Worm (Caenorhabditis elegans) whole organism, L1 larva: ENCODE data around the gene col-107.
A peak's percentile ranks its signal among the peaks of the same experiment; 100 is the strongest.

Source experiments
- aha-1 ChIP-seq: fragments of 150-350 bp; optimal IDR thresholded peaks from 2 replicates; lab custom pipeline; 2014; ENCODE audit warnings: missing biosample characterization, missing genetic modification characterization
- ama-1 ChIP-seq: fragments of 150-350 bp; optimal IDR thresholded peaks from 2 replicates; lab custom pipeline; 2014
- ceh-63 ChIP-seq: fragments of 200-800 bp; sonication (Bioruptor generic); optimal IDR thresholded peaks from 2 replicates; lab custom pipeline; 2018; ENCODE audit warnings: mild to moderate bottlenecking, missing genetic modification characterization, missing compliant biosample characterization
- ceh-8 ChIP-seq: fragments of 200-800 bp; sonication (Bioruptor generic); optimal IDR thresholded peaks from 2 replicates; lab custom pipeline; 2018; ENCODE audit warnings: mild to moderate bottlenecking, missing genetic modification characterization, moderate library complexity, missing compliant biosample characterization
- ceh-82 ChIP-seq, 3 experiments: fragments of 150-350 bp in 1 of 3; sonication (generic microtip) in 2 of 3; optimal IDR thresholded peaks; 2 replicates each; lab custom pipeline; 2014 to 2017; ENCODE audit warnings: missing biosample characterization in 3 of 3, missing genetic modification characterization in 3 of 3
- dpl-1 ChIP-seq, 3 experiments: fragments of 150-350 bp in 2 of 3; sonication (generic microtip) in 1 of 3; optimal IDR thresholded peaks; 2 replicates each; lab custom pipeline; 2014 to 2017; ENCODE audit warnings: missing biosample characterization in 3 of 3, missing genetic modification characterization in 3 of 3, missing genetic modification reagents in 3 of 3
- dsc-1 ChIP-seq: sonication (generic microtip); optimal IDR thresholded peaks from 2 replicates; lab custom pipeline; 2016; ENCODE audit warnings: mild to moderate bottlenecking, missing genetic modification characterization, missing compliant biosample characterization
- efl-1 ChIP-seq, 4 experiments: fragments of 150-350 bp; optimal IDR thresholded peaks in 3 of 4; peaks in 1 of 4; 1 replicate in 1 of 4; 2 replicates in 3 of 4; lab custom pipeline; 2014; ENCODE audit warnings: missing biosample characterization in 2 of 4, missing genetic modification characterization in 2 of 4, missing genetic modification reagents in 2 of 4
- egl-13 ChIP-seq: sonication (generic microtip); optimal IDR thresholded peaks from 2 replicates; lab custom pipeline; 2016; ENCODE audit warnings: missing genotype, missing genetic modification reagents, missing genetic modification characterization, missing compliant biosample characterization
- elt-2 ChIP-seq: sonication (generic microtip); optimal IDR thresholded peaks from 2 replicates; lab custom pipeline; 2016; ENCODE audit warnings: missing genetic modification characterization, mild to moderate bottlenecking, inconsistent platforms, missing compliant biosample characterization, missing genetic modification reagents
- elt-3 ChIP-seq, 6 experiments: fragments of 150-350 bp in 1 of 6; sonication (generic microtip); optimal IDR thresholded peaks; 2 replicates each; lab custom pipeline; 2017 to 2018; ENCODE audit warnings: missing biosample characterization in 6 of 6, missing genetic modification characterization in 6 of 6, inconsistent platforms in 1 of 6
- fkh-10 ChIP-seq: sonication (generic microtip); optimal IDR thresholded peaks from 2 replicates; lab custom pipeline; 2017; ENCODE audit warnings: missing biosample characterization, missing genetic modification reagents, missing genetic modification characterization
- fkh-8 ChIP-seq: sonication (generic microtip); optimal IDR thresholded peaks from 2 replicates; lab custom pipeline; 2016; ENCODE audit warnings: mild to moderate bottlenecking, missing genetic modification characterization, missing compliant biosample characterization
- fos-1 ChIP-seq: fragments of 150-350 bp; optimal IDR thresholded peaks from 2 replicates; lab custom pipeline; 2014; ENCODE audit warnings: missing biosample characterization, missing genetic modification characterization
- hlh-17 ChIP-seq: fragments of 200-800 bp; sonication (Bioruptor generic); optimal IDR thresholded peaks from 2 replicates; lab custom pipeline; 2018; ENCODE audit warnings: missing genetic modification characterization, mild to moderate bottlenecking, missing compliant biosample characterization, moderate library complexity, borderline replicate concordance
- hpl-2 ChIP-seq: fragments of 150-350 bp; optimal IDR thresholded peaks from 2 replicates; lab custom pipeline; 2014; ENCODE audit warnings: missing biosample characterization, missing genetic modification reagents, missing genetic modification characterization
- jun-1 ChIP-seq: fragments of 150-350 bp; optimal IDR thresholded peaks from 2 replicates; lab custom pipeline; 2014; ENCODE audit warnings: missing biosample characterization, missing genetic modification reagents, missing genetic modification characterization
- lin-14 ChIP-seq: fragments of 200-800 bp; sonication (Bioruptor generic); optimal IDR thresholded peaks from 2 replicates; lab custom pipeline; 2018; ENCODE audit warnings: mild to moderate bottlenecking, missing genetic modification characterization, moderate library complexity, missing compliant biosample characterization
- lin-15B ChIP-seq: fragments of 150-350 bp; sonication (generic microtip); optimal IDR thresholded peaks from 3 replicates; lab custom pipeline; 2014; ENCODE audit warnings: missing biosample characterization, missing genetic modification characterization
- lsy-2 ChIP-seq, 2 experiments: fragments of 150-350 bp; optimal IDR thresholded peaks; 2 replicates each; lab custom pipeline; 2014; ENCODE audit warnings: missing biosample characterization in 2 of 2, missing genetic modification characterization in 2 of 2
- mab-9 ChIP-seq: fragments of 200-800 bp; sonication (Bioruptor generic); IDR thresholded peaks from 2 replicates; pipeline ENCODE4 v1.3.6; 2022; ENCODE audit warnings: missing genetic modification reagents, missing genetic modification characterization, missing compliant biosample characterization
- mep-1 ChIP-seq: fragments of 150-350 bp; optimal IDR thresholded peaks from 2 replicates; lab custom pipeline; 2014; ENCODE audit warnings: missing biosample characterization, missing genetic modification characterization
- nhr-12 ChIP-seq: sonication (generic microtip); optimal IDR thresholded peaks from 2 replicates; lab custom pipeline; 2017; ENCODE audit warnings: missing biosample characterization, missing genetic modification characterization
- nhr-47 ChIP-seq: sonication (generic microtip); optimal IDR thresholded peaks from 2 replicates; lab custom pipeline; 2016; ENCODE audit warnings: mild to moderate bottlenecking, missing genetic modification characterization, moderate library complexity, missing compliant biosample characterization
- nhr-85 ChIP-seq: sonication (generic microtip); peaks from one replicate; lab custom pipeline; 2016; ENCODE audit warnings: missing genetic modification characterization, inconsistent platforms, missing compliant biosample characterization
- pqm-1 ChIP-seq: sonication (generic microtip); optimal IDR thresholded peaks from 3 replicates; lab custom pipeline; 2017; ENCODE audit warnings: missing biosample characterization, missing genetic modification characterization
- rnt-1 ChIP-seq: sonication (generic microtip); optimal IDR thresholded peaks from 2 replicates; lab custom pipeline; 2016; ENCODE audit warnings: mild to moderate bottlenecking, missing genetic modification characterization, moderate library complexity, missing compliant biosample characterization
- sptf-1 ChIP-seq: fragments of 150-350 bp; optimal IDR thresholded peaks from 2 replicates; lab custom pipeline; 2014; ENCODE audit warnings: missing biosample characterization, missing genetic modification characterization
- unc-130 ChIP-seq: fragments of 150-350 bp; optimal IDR thresholded peaks from 2 replicates; lab custom pipeline; 2017; ENCODE audit warnings: missing biosample characterization, missing genetic modification characterization, inconsistent platforms
- unc-30 ChIP-seq: sonication (generic microtip); optimal IDR thresholded peaks from 2 replicates; lab custom pipeline; 2017; ENCODE audit warnings: missing biosample characterization, missing genetic modification characterization
- vab-15 ChIP-seq: sonication (generic microtip); optimal IDR thresholded peaks from 2 replicates; lab custom pipeline; 2017; ENCODE audit warnings: missing genotype, mild to moderate bottlenecking, missing genetic modification characterization, missing compliant biosample characterization
- xbp-1 ChIP-seq: sonication (generic microtip); optimal IDR thresholded peaks from 2 replicates; lab custom pipeline; 2016; ENCODE audit warnings: missing genetic modification characterization, missing compliant biosample characterization
- ztf-4 ChIP-seq: fragments of 150-350 bp; optimal IDR thresholded peaks from 2 replicates; lab custom pipeline; 2014; ENCODE audit warnings: missing biosample characterization, missing genetic modification characterization

col-107 gene

ce11 chrIV:1547129-1547528, 1.4 kb upstream of the col-107 start (continued):
- TF ChIP-seq hlh-17, result no peak
- TF ChIP-seq lsy-2 (tag; optimal IDR thresholded peaks at IDR 0.05; lab: Kevin White, UChicago), result peak in 1 of 2 experiments; percentile 6
- no peak for TF ChIP-seq nhr-47 (tag; lab: Kevin White, UChicago)
- TF ChIP-seq lin-14 (GFP tag; lab: Kevin White, UChicago), result peak; percentile 66

DNA sequence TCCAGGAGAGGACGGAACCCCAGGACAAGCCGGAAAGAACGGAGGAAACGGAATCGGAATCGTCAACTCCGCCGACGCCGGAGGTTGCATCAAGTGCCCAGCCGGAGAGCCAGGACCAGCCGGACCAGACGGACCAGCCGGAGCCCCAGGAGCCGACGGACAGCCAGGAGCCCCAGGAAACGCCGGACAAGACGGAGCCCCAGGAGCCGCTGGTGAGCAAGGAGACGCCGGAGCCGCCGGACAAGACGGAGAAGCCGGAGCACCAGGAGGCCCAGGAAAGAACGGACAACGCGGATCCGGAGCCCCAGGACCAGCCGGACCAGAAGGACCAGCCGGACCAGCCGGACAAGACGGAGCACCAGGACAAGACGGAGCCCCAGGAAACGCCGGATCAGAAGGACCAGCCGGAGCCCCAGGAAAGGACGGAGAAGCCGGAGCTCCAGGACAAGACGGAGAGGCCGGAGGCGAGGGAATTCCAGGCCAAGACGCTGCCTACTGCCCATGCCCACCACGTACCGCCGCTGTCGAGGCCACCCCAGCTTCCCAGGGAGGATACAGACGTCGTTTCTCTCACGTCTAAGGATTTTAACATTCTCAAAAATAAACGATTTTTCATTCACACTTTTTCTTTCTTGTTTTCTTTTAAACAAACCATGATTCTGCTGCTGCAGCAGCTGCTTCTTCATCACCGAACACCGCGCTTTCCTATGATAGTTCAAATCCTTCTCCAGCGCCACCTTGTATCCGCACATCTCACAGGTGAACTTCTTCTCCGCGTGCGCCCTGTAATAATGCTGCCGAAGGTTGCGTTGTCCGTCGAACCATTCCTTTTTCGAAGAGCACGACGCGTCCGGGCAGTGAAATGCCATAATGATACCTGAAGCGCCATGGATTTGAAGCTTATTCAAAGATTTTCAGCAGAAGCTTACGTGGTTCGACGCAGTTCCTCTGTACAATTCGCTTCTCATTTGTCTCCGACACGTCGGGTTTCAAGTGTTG, 873 bp downstream of the col-107 start:
- no peak for TF ChIP-seq egl-13 (tag; lab: Kevin White, UChicago)
- no peak for TF ChIP-seq hpl-2 (GFP tag; lab: Kevin White, UChicago)
- TF ChIP-seq hlh-17, result no peak
- TF ChIP-seq ceh-82 (tag; optimal IDR thresholded peaks at IDR 0.05; lab: Kevin White, UChicago), result no peak
- no peak for TF ChIP-seq dpl-1 (GFP tag; optimal IDR thresholded peaks at IDR 0.05; lab: Kevin White, UChicago)
- no peak for TF ChIP-seq elt-3 (tag; optimal IDR thresholded peaks at IDR 0.05; lab: Kevin White, UChicago)
- TF ChIP-seq fos-1 (tag; lab: Kevin White, UChicago), result no peak
- peak; percentile 82 for TF ChIP-seq ama-1
- TF ChIP-seq ceh-63 (GFP tag; lab: Kevin White, UChicago), result no peak
- no peak for TF ChIP-seq pqm-1
- TF ChIP-seq ceh-8 (GFP tag; lab: Kevin White, UChicago), result peak; percentile 72
- peak; percentile 71 for TF ChIP-seq nhr-85 (tag; lab: Kevin White, UChicago)
- TF ChIP-seq sptf-1 (tag; lab: Kevin White, UChicago), result no peak
- no peak for TF ChIP-seq unc-30 (tag; lab: Kevin White, UChicago)
- no peak for TF ChIP-seq nhr-12 (tag; lab: Kevin White, UChicago)
- no peak for TF ChIP-seq dsc-1 (tag; lab: Kevin White, UChicago)
- TF ChIP-seq mab-9 (GFP tag; lab: Robert Waterston, UW), result no peak
- TF ChIP-seq xbp-1 (tag; lab: Kevin White, UChicago), result no peak
- TF ChIP-seq vab-15 (tag; lab: Kevin White, UChicago), result no peak
- TF ChIP-seq jun-1 (tag; lab: Kevin White, UChicago), result no peak
- TF ChIP-seq mep-1 (tag; lab: Kevin White, UChicago), result no peak
- TF ChIP-seq ztf-4, result no peak
- TF ChIP-seq fkh-10 (GFP tag; lab: Kevin White, UChicago), result no peak
- TF ChIP-seq aha-1 (tag; lab: Kevin White, UChicago), result no peak
- TF ChIP-seq lin-15B, result no peak
- TF ChIP-seq rnt-1, result peak; percentile 2

ce11 chrIV:1550131-1550530, 1.6 kb downstream of the col-107 start, which contains the start of gene C34H4.5:
Gene C34H4.5, minus strand, starts transcription at chrIV:1550231.
- TF ChIP-seq unc-130 (tag; lab: Kevin White, UChicago) (no peak), fkh-8 (no peak), hlh-17 (no peak)

ce11 chrIV:1550578-1550977, 2.1 kb downstream of the col-107 start, which contains the start of gene tag-244:
Gene tag-244, plus strand, starts transcription at chrIV:1550878.
- TF ChIP-seq rnt-1, result no peak

DNA sequence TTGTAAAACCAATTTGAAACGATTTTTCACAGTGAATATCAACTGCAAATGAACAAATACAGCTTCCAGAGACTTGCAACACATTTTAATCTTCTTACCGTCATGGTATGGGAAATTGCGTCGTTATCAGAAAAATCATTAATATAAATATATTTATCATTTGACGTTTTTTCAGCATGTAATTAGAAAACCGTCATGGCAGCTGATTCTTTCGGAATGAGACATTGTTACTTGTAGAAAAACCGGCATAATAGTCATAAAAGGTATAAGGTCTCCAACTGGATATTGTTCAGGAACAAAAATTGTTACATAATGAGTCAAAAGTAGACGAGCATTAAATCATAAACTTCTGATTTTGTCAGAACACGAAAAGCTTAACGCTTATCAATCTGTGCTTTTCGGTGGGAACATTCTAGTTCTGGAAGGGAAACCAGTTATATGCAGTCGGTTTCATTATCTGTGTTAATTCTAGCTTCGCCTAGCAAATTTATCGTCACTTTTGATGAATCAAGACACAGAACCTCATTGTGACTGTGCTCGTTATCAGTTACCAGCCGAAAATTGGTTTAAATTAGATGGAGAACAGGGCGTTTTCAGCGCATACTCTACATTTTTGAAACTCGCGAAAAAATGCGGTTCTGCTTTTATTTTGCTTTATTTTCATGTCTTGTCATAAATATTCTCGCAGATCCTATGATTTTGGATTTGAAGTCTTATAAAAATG, 4.8 kb downstream of the col-107 start, which contains the start of gene C34H4.2:
C34H4.2 (plus strand) TSS at position 558 of the 724 bp plus-strand sequence.
- TF ChIP-seq nhr-12 (tag; lab: Kevin White, UChicago) (no peak), elt-2 (tag; lab: Kevin White, UChicago) (peak; percentile 35), efl-1 (optimal IDR thresholded peaks at IDR 0.05; lab: Kevin White, UChicago) (no peak), efl-1 (GFP tag; optimal IDR thresholded peaks at IDR 0.05 in 1 of 2; lab: Kevin White, UChicago) (peak in 1 of 2 experiments; percentile 11)
